Fruit fly (Drosophila melanogaster) whole organism, prepupa: ENCODE data around the gene LSm3.

Experiments
- Blimp-1 ChIP-seq: fragments of 200-800 bp; sonication (Bioruptor generic); optimal IDR thresholded peaks from 3 replicates; lab custom pipeline; 2017; ENCODE audit warnings: missing biosample characterization, missing genetic modification characterization, mild to moderate bottlenecking, moderate library complexity, missing genetic modification reagents
- CG11294 ChIP-seq: fragments of 200-800 bp; sonication (Bioruptor generic); IDR thresholded peaks from 2 replicates; pipeline ENCODE4 v1.3.6; 2022; ENCODE audit warnings: missing biosample characterization, missing genetic modification characterization
- CG16779 ChIP-seq: fragments of 200-800 bp; sonication (Bioruptor generic); optimal IDR thresholded peaks from 3 replicates; lab custom pipeline; 2017; ENCODE audit warnings: missing biosample characterization, mild to moderate bottlenecking, missing genetic modification characterization
- CG6163 ChIP-seq: fragments of 200-800 bp; sonication (Bioruptor generic); IDR thresholded peaks from 3 replicates; pipeline ENCODE4 v1.3.6; 2022; ENCODE audit warnings: missing biosample characterization, missing genetic modification characterization
- CG6854 ChIP-seq: fragments of 200-800 bp; sonication (Bioruptor generic); optimal IDR thresholded peaks from 2 replicates; lab custom pipeline; 2017; ENCODE audit warnings: missing biosample characterization, mild to moderate bottlenecking, missing genetic modification characterization
- CG8319 ChIP-seq: fragments of 200-800 bp; sonication (Bioruptor generic); optimal IDR thresholded peaks from 3 replicates; lab custom pipeline; 2016; ENCODE audit warnings: missing biosample characterization, missing genetic modification characterization
- Eip78C ChIP-seq: fragments of 200-800 bp; sonication (Bioruptor generic); peaks from one replicate; lab custom pipeline; 2016; ENCODE audit warnings: missing biosample characterization, missing genetic modification characterization
- OdsH ChIP-seq: fragments of 200-800 bp; sonication (Bioruptor generic); optimal IDR thresholded peaks from 3 replicates; lab custom pipeline; 2016; ENCODE audit warnings: missing biosample characterization, missing genetic modification characterization
- acj6 ChIP-seq: fragments of 200-800 bp; sonication (Bioruptor generic); optimal IDR thresholded peaks from 3 replicates; lab custom pipeline; 2016; ENCODE audit warnings: missing biosample characterization, missing genetic modification characterization
- dac ChIP-seq: fragments of 200-800 bp; sonication (Bioruptor generic); optimal IDR thresholded peaks from 2 replicates; lab custom pipeline; 2017; ENCODE audit warnings: missing biosample characterization, mild to moderate bottlenecking, missing genetic modification characterization
- esn ChIP-seq: fragments of 200-800 bp; sonication (Bioruptor generic); optimal IDR thresholded peaks from 2 replicates; lab custom pipeline; 2016; ENCODE audit warnings: missing biosample characterization, mild to moderate bottlenecking, missing genetic modification characterization, moderate library complexity
- lz ChIP-seq: fragments of 200-800 bp; sonication (Bioruptor generic); optimal IDR thresholded peaks from 3 replicates; lab custom pipeline; 2016; ENCODE audit warnings: missing biosample characterization, missing genetic modification characterization
- net ChIP-seq: fragments of 200-800 bp; sonication (Bioruptor generic); optimal IDR thresholded peaks from 3 replicates; lab custom pipeline; 2016; ENCODE audit warnings: missing biosample characterization, missing genetic modification characterization

DNA sequence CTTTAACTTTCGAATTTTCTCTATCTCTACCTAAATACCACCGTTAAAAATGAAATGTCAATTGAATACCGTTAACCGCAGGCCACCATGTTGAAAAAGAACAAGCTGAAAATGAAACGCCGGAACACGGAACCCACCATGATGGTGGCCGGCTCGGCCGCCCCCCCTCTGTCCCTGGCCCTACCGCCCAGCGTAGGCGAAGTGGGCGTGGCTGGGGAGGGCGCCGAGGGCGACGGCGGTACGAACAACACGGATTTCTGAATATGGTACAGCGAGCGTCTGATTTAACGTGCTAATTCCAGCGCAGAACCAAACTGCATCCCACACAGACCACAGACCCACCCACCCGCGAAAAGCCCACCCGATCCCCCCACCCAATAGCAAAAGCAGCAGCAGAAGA is 14.4 kb upstream of the LSm3 start:
- TF ChIP-seq CG16779 (tag; lab: Kevin White, UChicago) (no peak), net (GFP tag; lab: Kevin White, UChicago) (no peak), Blimp-1 (GFP tag; lab: Kevin White, UChicago) (no peak), dac (GFP tag; lab: Kevin White, UChicago) (no peak), acj6 (GFP tag; lab: Kevin White, UChicago) (no peak), lz (GFP tag; lab: Kevin White, UChicago) (no peak), CG6854 (GFP tag; lab: Kevin White, UChicago) (no peak), CG8319 (GFP tag; lab: Kevin White, UChicago) (no peak), CG11294 (no peak), OdsH (no peak), Eip78C (no peak), CG6163 (GFP tag; lab: Robert Waterston, UW) (no peak), esn (GFP tag; lab: Kevin White, UChicago) (no peak)
